Fruit fly (Drosophila melanogaster) whole organism, embryonic: ENCODE results near the gene CG4631.

Experiments
- Ada2b ChIP-seq: fragments of 200-800 bp; sonication (Bioruptor generic); IDR thresholded peaks from 2 replicates; pipeline ENCODE4 v1.3.6; 2022; ENCODE audit warnings: missing biosample characterization, missing genetic modification characterization
- Atf3 ChIP-seq: fragments of 200-800 bp; sonication (Bioruptor generic); optimal IDR thresholded peaks from 3 replicates; lab custom pipeline; 2016; ENCODE audit warnings: missing biosample characterization, missing genetic modification characterization
- CG11398 ChIP-seq: fragments of 200-800 bp; sonication (Bioruptor generic); optimal IDR thresholded peaks from 2 replicates; lab custom pipeline; 2016; ENCODE audit warnings: missing biosample characterization, missing genetic modification characterization
- CG11723 ChIP-seq: fragments of 200-800 bp; sonication (Bioruptor generic); optimal IDR thresholded peaks from 2 replicates; lab custom pipeline; 2017; ENCODE audit warnings: missing biosample characterization, mild to moderate bottlenecking, missing genetic modification characterization
- CG14441 ChIP-seq: fragments of 200-800 bp; sonication (Bioruptor generic); IDR thresholded peaks from 2 replicates; pipeline ENCODE4 v1.3.6; 2022; ENCODE audit warnings: missing biosample characterization, missing genetic modification characterization
- CG2120 ChIP-seq: fragments of 200-800 bp; sonication (Bioruptor generic); optimal IDR thresholded peaks from 3 replicates; lab custom pipeline; 2016; ENCODE audit warnings: missing biosample characterization, missing genetic modification characterization
- CG30020 ChIP-seq: fragments of 200-800 bp; optimal IDR thresholded peaks from 2 replicates; lab custom pipeline; 2019; ENCODE audit warnings: missing biosample characterization, mild to moderate bottlenecking, missing genetic modification characterization, moderate library complexity
- CG31224 ChIP-seq: fragments of 200-800 bp; sonication (Bioruptor generic); IDR thresholded peaks from 2 replicates; pipeline ENCODE4 v1.3.6; 2022; ENCODE audit warnings: missing biosample characterization, missing genetic modification characterization
- CG31441 ChIP-seq: fragments of 200-800 bp; sonication (Bioruptor generic); IDR thresholded peaks from 2 replicates; pipeline ENCODE4 v1.3.6; 2022; ENCODE audit warnings: missing biosample characterization, missing genetic modification characterization
- CG34376 ChIP-seq: fragments of 200-800 bp; sonication (Bioruptor generic); optimal IDR thresholded peaks from 2 replicates; lab custom pipeline; 2018; ENCODE audit warnings: missing biosample characterization, mild to moderate bottlenecking, missing genetic modification characterization
- CG3726 ChIP-seq: fragments of 200-800 bp; sonication (Bioruptor generic); IDR thresholded peaks from 3 replicates; pipeline ENCODE4, ENCODE4 v1.3.6; 2022; ENCODE audit warnings: missing biosample characterization, missing genetic modification characterization
- CG4360 ChIP-seq: fragments of 200-800 bp; sonication (Bioruptor generic); IDR thresholded peaks from 2 replicates; pipeline ENCODE4 v1.3.6; 2022; ENCODE audit warnings: missing biosample characterization, missing genetic modification characterization
- CG6254 ChIP-seq: fragments of 200-800 bp; sonication (Bioruptor generic); optimal IDR thresholded peaks from 3 replicates; lab custom pipeline; 2017; ENCODE audit warnings: mild to moderate bottlenecking, missing biosample characterization, missing genetic modification reagents, missing genetic modification characterization
- CG7987 ChIP-seq: fragments of 200-800 bp; sonication (Bioruptor generic); optimal IDR thresholded peaks from 2 replicates; lab custom pipeline; 2018; ENCODE audit warnings: missing biosample characterization, mild to moderate bottlenecking, missing genetic modification characterization, moderate library complexity
- CG9817 ChIP-seq: fragments of 200-800 bp; sonication (Bioruptor generic); optimal IDR thresholded peaks from 2 replicates; lab custom pipeline; 2018; ENCODE audit warnings: missing biosample characterization, mild to moderate bottlenecking, missing genetic modification characterization, moderate library complexity
- Dfd ChIP-seq, 2 experiments: fragments of >200 bp; optimal IDR thresholded peaks; 2 replicates each; lab custom pipeline; 2017; ENCODE audit warnings: missing biosample characterization in 2 of 2, missing genetic modification characterization in 2 of 2
- H15 ChIP-seq: fragments of 200-800 bp; sonication (Bioruptor generic); IDR thresholded peaks from 3 replicates; pipeline ENCODE4 v1.3.6; 2022; ENCODE audit warnings: missing biosample characterization, missing genetic modification characterization
- Hr51 ChIP-seq, 2 experiments: fragments of 200-800 bp; sonication (Bioruptor generic); optimal IDR thresholded peaks; 2 replicates in 1 of 2; 3 replicates in 1 of 2; lab custom pipeline; 2016 to 2018; ENCODE audit warnings: missing biosample characterization in 2 of 2, missing genetic modification characterization in 2 of 2, mild to moderate bottlenecking in 1 of 2, moderate library complexity in 1 of 2
- Lhr ChIP-seq: fragments of 200-800 bp; sonication (Bioruptor generic); optimal IDR thresholded peaks from 3 replicates; lab custom pipeline; 2017; ENCODE audit warnings: mild to moderate bottlenecking, missing biosample characterization, missing genetic modification reagents, missing genetic modification characterization
- Six4 ChIP-seq: fragments of 200-800 bp; sonication (Bioruptor generic); optimal IDR thresholded peaks from 2 replicates; lab custom pipeline; 2016; ENCODE audit warnings: missing biosample characterization, missing genetic modification characterization
- Sox102F ChIP-seq: fragments of 200-800 bp; sonication (Bioruptor generic); optimal IDR thresholded peaks from 2 replicates; lab custom pipeline; 2018; ENCODE audit warnings: missing biosample characterization, mild to moderate bottlenecking, missing genetic modification characterization, moderate library complexity
- Ssrp ChIP-seq: fragments of 200-800 bp; sonication (Bioruptor generic); optimal IDR thresholded peaks from 2 replicates; lab custom pipeline; 2018; ENCODE audit warnings: missing biosample characterization, mild to moderate bottlenecking, missing genetic modification characterization, moderate library complexity
- Xrp1 ChIP-seq: fragments of 200-800 bp; sonication (Bioruptor generic); IDR thresholded peaks from 2 replicates; pipeline ENCODE4 v1.3.6; 2022; ENCODE audit warnings: missing biosample characterization, missing genetic modification characterization
- ac ChIP-seq: fragments of 200-800 bp; sonication (Bioruptor generic); optimal IDR thresholded peaks from 3 replicates; lab custom pipeline; 2017; ENCODE audit warnings: missing biosample characterization, mild to moderate bottlenecking, missing genetic modification characterization
- bab2 ChIP-seq: fragments of 200-800 bp; sonication (Bioruptor generic); optimal IDR thresholded peaks from 2 replicates; lab custom pipeline; 2016; ENCODE audit warnings: missing biosample characterization, missing genetic modification characterization
- bcd ChIP-seq: fragments of 200-800 bp; sonication (Bioruptor generic); optimal IDR thresholded peaks from 2 replicates; lab custom pipeline; 2017; ENCODE audit warnings: missing biosample characterization, mild to moderate bottlenecking, missing genetic modification characterization
- bigmax ChIP-seq: fragments of 200-800 bp; sonication (Bioruptor generic); optimal IDR thresholded peaks from 2 replicates; lab custom pipeline; 2018; ENCODE audit warnings: missing biosample characterization, mild to moderate bottlenecking, missing genetic modification characterization
- chif ChIP-seq, 2 experiments: fragments of 200-800 bp; sonication (Bioruptor generic); optimal IDR thresholded peaks; 3 replicates each; lab custom pipeline; 2016; ENCODE audit warnings: missing biosample characterization in 2 of 2, missing genetic modification characterization in 2 of 2
- crol ChIP-seq: fragments of 200-800 bp; sonication (Bioruptor generic); IDR thresholded peaks from 2 replicates; pipeline ENCODE4 v1.3.6; 2022; ENCODE audit warnings: missing biosample characterization, missing genetic modification characterization
- disco-r ChIP-seq: fragments of 200-800 bp; sonication (Bioruptor generic); optimal IDR thresholded peaks from 2 replicates; lab custom pipeline; 2016; ENCODE audit warnings: missing biosample characterization, missing genetic modification characterization
- ems ChIP-seq: fragments of 200-800 bp; sonication (Bioruptor generic); optimal IDR thresholded peaks from 3 replicates; lab custom pipeline; 2016; ENCODE audit warnings: missing biosample characterization, missing genetic modification characterization
- fd64A ChIP-seq: fragments of 200-800 bp; sonication (Bioruptor generic); optimal IDR thresholded peaks from 3 replicates; lab custom pipeline; 2018; ENCODE audit warnings: missing biosample characterization, mild to moderate bottlenecking, missing genetic modification characterization
- fd96Cb ChIP-seq: fragments of 200-800 bp; sonication (Bioruptor generic); optimal IDR thresholded peaks from 2 replicates; lab custom pipeline; 2018; ENCODE audit warnings: missing biosample characterization, mild to moderate bottlenecking, missing genetic modification characterization, moderate library complexity
- gsb-n ChIP-seq: fragments of 200-800 bp; sonication (Bioruptor generic); optimal IDR thresholded peaks from 3 replicates; lab custom pipeline; 2018; ENCODE audit warnings: missing biosample characterization, mild to moderate bottlenecking, missing genetic modification characterization
- h ChIP-seq: fragments of >200 bp; optimal IDR thresholded peaks from 2 replicates; lab custom pipeline; 2017
- ind ChIP-seq: fragments of 200-800 bp; sonication (Bioruptor generic); optimal IDR thresholded peaks from 3 replicates; lab custom pipeline; 2016; ENCODE audit warnings: missing biosample characterization, missing genetic modification characterization
- ken ChIP-seq: fragments of 200-800 bp; sonication (Bioruptor generic); IDR thresholded peaks from 3 replicates; pipeline ENCODE4 v1.3.6; 2022; ENCODE audit warnings: missing biosample characterization, missing genetic modification characterization
- lilli ChIP-seq: fragments of 200-800 bp; sonication (Bioruptor generic); optimal IDR thresholded peaks from 3 replicates; lab custom pipeline; 2016; ENCODE audit warnings: missing biosample characterization, missing genetic modification characterization
- oc ChIP-seq: fragments of 200-800 bp; sonication (Bioruptor generic); optimal IDR thresholded peaks from 2 replicates; lab custom pipeline; 2018; ENCODE audit warnings: missing biosample characterization, mild to moderate bottlenecking, missing genetic modification characterization, moderate library complexity
- p53 ChIP-seq: fragments of 200-800 bp; sonication (Bioruptor generic); optimal IDR thresholded peaks from 2 replicates; lab custom pipeline; 2016; ENCODE audit warnings: missing biosample characterization, missing genetic modification characterization
- pb ChIP-seq: fragments of 200-800 bp; sonication (Bioruptor generic); optimal IDR thresholded peaks from 3 replicates; lab custom pipeline; 2016; ENCODE audit warnings: missing biosample characterization, missing genetic modification characterization
- peb ChIP-seq: fragments of 200-800 bp; sonication (Bioruptor generic); IDR thresholded peaks from 2 replicates; pipeline ENCODE4 v1.3.6; 2022; ENCODE audit warnings: missing biosample characterization, missing genetic modification characterization
- phol ChIP-seq: fragments of 200-800 bp; sonication (Bioruptor generic); optimal IDR thresholded peaks from 3 replicates; lab custom pipeline; 2018; ENCODE audit warnings: missing biosample characterization, mild to moderate bottlenecking, missing genetic modification characterization, moderate library complexity
- pnt ChIP-seq: fragments of 200-800 bp; sonication (Bioruptor generic); optimal IDR thresholded peaks from 3 replicates; lab custom pipeline; 2016; ENCODE audit warnings: missing biosample characterization, missing genetic modification characterization
- pum ChIP-seq: fragments of 200-800 bp; sonication (Bioruptor generic); optimal IDR thresholded peaks from 2 replicates; lab custom pipeline; 2016; ENCODE audit warnings: missing biosample characterization, missing genetic modification characterization
- salm ChIP-seq: fragments of 200-800 bp; sonication (Bioruptor generic); optimal IDR thresholded peaks from 2 replicates; lab custom pipeline; 2018; ENCODE audit warnings: missing biosample characterization, mild to moderate bottlenecking, missing genetic modification characterization
- sc ChIP-seq, 3 experiments: fragments of >200 bp in 2 of 3; fragments of 200-800 bp in 1 of 3; sonication (Bioruptor generic) in 1 of 3; optimal IDR thresholded peaks; 2 replicates in 2 of 3; 3 replicates in 1 of 3; lab custom pipeline; 2017; ENCODE audit warnings: mild to moderate bottlenecking in 1 of 3, missing biosample characterization in 1 of 3, missing genetic modification characterization in 1 of 3, missing genetic modification reagents in 1 of 3
- sens-2 ChIP-seq: fragments of 200-800 bp; sonication (Bioruptor generic); IDR thresholded peaks from 2 replicates; pipeline ENCODE4 v1.3.6; 2022; ENCODE audit warnings: missing biosample characterization, missing genetic modification characterization
- sug ChIP-seq: fragments of 200-800 bp; optimal IDR thresholded peaks from 2 replicates; lab custom pipeline; 2019; ENCODE audit warnings: missing biosample characterization, mild to moderate bottlenecking, missing genetic modification characterization, moderate library complexity
- tgo ChIP-seq: fragments of 200-800 bp; sonication (Bioruptor generic); IDR thresholded peaks from 3 replicates; pipeline ENCODE4 v1.3.6; 2022; ENCODE audit warnings: missing biosample characterization, missing genetic modification characterization
- tio ChIP-seq: fragments of 200-800 bp; sonication (Bioruptor generic); optimal IDR thresholded peaks from 2 replicates; lab custom pipeline; 2017; ENCODE audit warnings: missing biosample characterization, missing genetic modification characterization, inconsistent platforms

The CG4631 gene

dm6 chr2L:16591934-16592333, 15.2 kb upstream of the CG4631 start (continued):
- peak; percentile 37 for TF ChIP-seq Six4 (GFP tag; lab: Kevin White, UChicago)
- TF ChIP-seq H15 (GFP tag; lab: Robert Waterston, UW): peak; percentile 69
- no peak for TF ChIP-seq CG30020 (tag; lab: Kevin White, UChicago)
- peak; percentile 72 for TF ChIP-seq gsb-n (tag; lab: Kevin White, UChicago)
- no peak for TF ChIP-seq CG11398 (GFP tag; lab: Kevin White, UChicago)
- TF ChIP-seq oc (tag; lab: Kevin White, UChicago): peak; percentile 82
- TF ChIP-seq Hr51 (GFP tag; optimal IDR thresholded peaks at IDR 0.05; lab: Kevin White, UChicago): peak in 1 of 2 experiments; percentile 40
- TF ChIP-seq CG11723 (GFP tag; lab: Kevin White, UChicago): no peak
- TF ChIP-seq phol: peak; percentile 72
- TF ChIP-seq bab2: peak; percentile 27
- TF ChIP-seq lilli: no peak
- no peak for TF ChIP-seq ac (GFP tag; lab: Kevin White, UChicago)
- peak; percentile 47 for TF ChIP-seq Ssrp
- TF ChIP-seq tio (GFP tag; lab: Kevin White, UChicago): peak; percentile 36
- no peak for TF ChIP-seq h
- no peak for TF ChIP-seq sug
- no peak for TF ChIP-seq pb (GFP tag; lab: Kevin White, UChicago)
- TF ChIP-seq pum (GFP tag; lab: Kevin White, UChicago): peak; percentile 9
- TF ChIP-seq crol (GFP tag; lab: Robert Waterston, UW): no peak
- TF ChIP-seq ind (GFP tag; lab: Kevin White, UChicago): peak; percentile 27
- no peak for TF ChIP-seq CG3726 (GFP tag; lab: Robert Waterston, UW)
- peak; percentile 7 for TF ChIP-seq Lhr
- peak; percentile 18 for TF ChIP-seq pnt
- peak; percentile 6 to 44 for TF ChIP-seq chif (GFP tag; optimal IDR thresholded peaks at IDR 0.05; lab: Kevin White, UChicago)
- no peak for TF ChIP-seq ems (GFP tag; lab: Kevin White, UChicago)
- TF ChIP-seq disco-r (GFP tag; lab: Kevin White, UChicago): peak; percentile 3
- TF ChIP-seq ken (GFP tag; lab: Robert Waterston, UW): peak; percentile 73; the same call in 2 of the 3 replicates
- TF ChIP-seq CG14441 (GFP tag; lab: Robert Waterston, UW): 0 out of 2 replicates have a peak, but pooled peaks have one; percentile 44
- peak; percentile 46 for TF ChIP-seq CG6254 (GFP tag; lab: Kevin White, UChicago)
- peak; percentile 30 for TF ChIP-seq fd64A (GFP tag; lab: Kevin White, UChicago)
- TF ChIP-seq Atf3 (GFP tag; lab: Kevin White, UChicago): no peak
- TF ChIP-seq CG31224 (GFP tag; lab: Robert Waterston, UW): no peak
- no peak for TF ChIP-seq CG7987 (GFP tag; lab: Kevin White, UChicago)
- TF ChIP-seq Sox102F (GFP tag; lab: Kevin White, UChicago): peak; percentile 86
- TF ChIP-seq Ada2b: no peak
- peak; percentile 68 for TF ChIP-seq CG31441
- no peak; the same call in 1 of the 2 replicates for TF ChIP-seq peb (GFP tag; lab: Robert Waterston, UW)
- no peak for TF ChIP-seq sc (optimal IDR thresholded peaks at IDR 0.05; lab: Kevin White, UChicago)
- TF ChIP-seq sc (GFP tag; optimal IDR thresholded peaks at IDR 0.05; lab: Kevin White, UChicago): peak; percentile 7
- TF ChIP-seq CG34376: no peak
- TF ChIP-seq sens-2 (GFP tag; lab: Robert Waterston, UW): peak; percentile 49; the same call in 1 of the 2 replicates
- no peak for TF ChIP-seq CG2120 (GFP tag; lab: Kevin White, UChicago)
- TF ChIP-seq p53: no peak
- TF ChIP-seq CG9817 (tag; lab: Kevin White, UChicago): no peak
- TF ChIP-seq bcd (GFP tag; lab: Kevin White, UChicago): peak; percentile 35
- TF ChIP-seq CG4360 (GFP tag; lab: Robert Waterston, UW): peak; percentile 51; the same call in 1 of the 2 replicates
- TF ChIP-seq Dfd (GFP tag; optimal IDR thresholded peaks at IDR 0.05; lab: Kevin White, UChicago): no peak
- peak; percentile 54 for TF ChIP-seq salm (tag; lab: Kevin White, UChicago)
- no peak for TF ChIP-seq bigmax
- 0 out of 3 replicates have a peak, but pooled peaks have one; percentile 36 for TF ChIP-seq tgo (GFP tag; lab: Robert Waterston, UW)
- TF ChIP-seq fd96Cb (tag; lab: Kevin White, UChicago): peak; percentile 63
- peak; percentile 76 for TF ChIP-seq Xrp1 (GFP tag; lab: Robert Waterston, UW)
